Fruit fly (Drosophila melanogaster): Measurements from ENCODE around the gene Rab27.

DNA sequence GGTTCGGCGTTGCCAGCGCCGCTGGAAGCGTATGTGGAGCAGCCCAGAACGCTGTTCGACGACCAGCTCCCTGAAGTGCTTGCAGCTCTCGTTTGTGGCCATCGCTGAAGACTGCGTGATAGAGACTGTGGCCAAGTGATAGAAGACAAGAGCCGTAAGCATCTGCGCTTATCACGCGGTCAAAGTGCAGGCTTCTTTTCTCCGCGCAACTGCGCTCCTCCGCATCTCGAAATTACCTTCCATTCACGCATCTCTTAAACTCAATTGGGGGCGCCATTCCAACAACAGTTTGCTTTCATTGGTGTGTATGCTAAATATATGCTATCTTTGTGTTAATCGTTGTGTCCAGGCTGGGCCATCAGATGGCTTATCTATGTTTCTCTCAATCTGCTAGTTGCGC is 15.2 kb downstream of the Rab27 start, which contains the start of gene CG14787:
- no peak for TF ChIP-seq pdm3 (GFP tag; optimal IDR thresholded peaks at IDR 0.05)
- TF ChIP-seq CG3919 (GFP tag; optimal IDR thresholded peaks at IDR 0.05): no peak
- TF ChIP-seq Gug (GFP tag; IDR thresholded peaks at IDR 0.05): no peak
- no peak for TF ChIP-seq Hr39 (GFP tag; optimal IDR thresholded peaks at IDR 0.05)
- TF ChIP-seq CG6276 (GFP tag; optimal IDR thresholded peaks at IDR 0.05): no peak
- TF ChIP-seq svp (GFP tag): peak; percentile 88
- TF ChIP-seq spab (GFP tag; optimal IDR thresholded peaks at IDR 0.05): no peak
- TF ChIP-seq lz (GFP tag; optimal IDR thresholded peaks at IDR 0.05): no peak
- TF ChIP-seq CG11762 (GFP tag; optimal IDR thresholded peaks at IDR 0.05; ENCODE audit: insufficient read depth): no peak

All from whole organism, prepupa.